Worm (Caenorhabditis elegans) whole organism, young adult: ENCODE results near the gene T10H9.1.
A peak's percentile ranks its signal among the peaks of the same experiment; 100 is the strongest.

Experiments used
- K12H6.12 ChIP-seq: fragments of 200-800 bp; sonication (Bioruptor generic); optimal IDR thresholded peaks from 2 replicates; lab custom pipeline; 2018; ENCODE audit warnings: mild to moderate bottlenecking, missing genetic modification characterization, missing compliant biosample characterization
- Y79H2A.3 ChIP-seq: fragments of 200-800 bp; sonication (Bioruptor generic); conservative IDR thresholded peaks from 2 replicates; pipeline ENCODE4 v1.3.6; 2022; ENCODE audit warnings: missing genetic modification reagents, missing genetic modification characterization, missing compliant biosample characterization
- attf-5 ChIP-seq: fragments of 200-800 bp; sonication (Bioruptor generic); optimal IDR thresholded peaks from 2 replicates; lab custom pipeline; 2018; ENCODE audit warnings: mild to moderate bottlenecking, missing genetic modification characterization, missing compliant biosample characterization
- cebp-1 ChIP-seq, 2 experiments: fragments of 200-800 bp in 1 of 2; sonication (Bioruptor generic) in 1 of 2; sonication (generic microtip) in 1 of 2; IDR thresholded peaks in 1 of 2; optimal IDR thresholded peaks in 1 of 2; 2 replicates each; pipeline versions ENCODE4 v1.3.6 to Lab custom; 2017 to 2022; ENCODE audit warnings: missing compliant biosample characterization in 2 of 2, missing genetic modification characterization in 2 of 2, mild to moderate bottlenecking in 1 of 2, missing genetic modification reagents in 1 of 2, moderate library complexity in 1 of 2
- ceh-100 ChIP-seq: fragments of 200-800 bp; sonication (Bioruptor generic); IDR thresholded peaks from 2 replicates; pipeline ENCODE4 v1.3.6; 2022; ENCODE audit warnings: missing genetic modification reagents, missing genetic modification characterization, missing compliant biosample characterization
- ceh-27 ChIP-seq: fragments of 200-800 bp; sonication (Bioruptor generic); optimal IDR thresholded peaks from 2 replicates; lab custom pipeline; 2018; ENCODE audit warnings: mild to moderate bottlenecking, missing genetic modification characterization, moderate library complexity, missing compliant biosample characterization
- ceh-91 ChIP-seq: fragments of 200-800 bp; sonication (Bioruptor generic); IDR thresholded peaks from 2 replicates; pipeline ENCODE4 v1.3.6; 2022; ENCODE audit warnings: missing genetic modification reagents, missing genetic modification characterization, missing compliant biosample characterization
- chd-7 ChIP-seq: sonication (generic microtip); optimal IDR thresholded peaks from 2 replicates; lab custom pipeline; 2016; ENCODE audit warnings: mild to moderate bottlenecking, missing genetic modification characterization, moderate library complexity, missing compliant biosample characterization
- dox-1 ChIP-seq: fragments of 200-800 bp; sonication (Bioruptor generic); IDR thresholded peaks from 2 replicates; pipeline ENCODE4 v1.3.6; 2022; ENCODE audit warnings: missing genetic modification reagents, missing genetic modification characterization, missing compliant biosample characterization
- egl-44 ChIP-seq: fragments of 200-800 bp; sonication (Bioruptor generic); IDR thresholded peaks from 2 replicates; pipeline ENCODE4 v1.3.6; 2022; ENCODE audit warnings: missing genetic modification reagents, missing genetic modification characterization, missing compliant biosample characterization
- egrh-3 ChIP-seq: fragments of 200-800 bp; sonication (Bioruptor generic); IDR thresholded peaks from 2 replicates; pipeline ENCODE4 v1.3.6; 2022; ENCODE audit warnings: missing genetic modification reagents, missing genetic modification characterization, missing compliant biosample characterization
- fkh-3 ChIP-seq: sonication (generic microtip); optimal IDR thresholded peaks from 2 replicates; lab custom pipeline; 2016; ENCODE audit warnings: mild to moderate bottlenecking, missing genetic modification characterization, missing compliant biosample characterization
- hmg-1.2 ChIP-seq: fragments of 200-800 bp; sonication (Bioruptor generic); IDR thresholded peaks from 2 replicates; pipeline ENCODE4 v1.3.6; 2022; ENCODE audit warnings: missing genetic modification reagents, missing genetic modification characterization, missing compliant biosample characterization
- hsf-1 ChIP-seq: fragments of 200-800 bp; sonication (Bioruptor generic); IDR thresholded peaks from 2 replicates; pipeline ENCODE4 v1.3.6; 2022; ENCODE audit warnings: missing genetic modification reagents, missing genetic modification characterization, missing compliant biosample characterization
- lag-1 ChIP-seq: fragments of 200-800 bp; sonication (Bioruptor generic); IDR thresholded peaks from 2 replicates; pipeline ENCODE4 v1.3.6; 2022; ENCODE audit warnings: missing genetic modification reagents, missing genetic modification characterization, missing compliant biosample characterization
- lin-40 ChIP-seq: sonication (generic microtip); optimal IDR thresholded peaks from 2 replicates; lab custom pipeline; 2016; ENCODE audit warnings: missing genetic modification characterization, mild to moderate bottlenecking, missing compliant biosample characterization, missing genotype, missing genetic modification reagents
- madf-10 ChIP-seq: sonication (generic microtip); optimal IDR thresholded peaks from 2 replicates; lab custom pipeline; 2016; ENCODE audit warnings: mild to moderate bottlenecking, missing genetic modification characterization, missing compliant biosample characterization
- mcd-1 ChIP-seq: fragments of 200-800 bp; sonication (Bioruptor generic); IDR thresholded peaks from 2 replicates; pipeline ENCODE4 v1.3.6; 2022; ENCODE audit warnings: missing genetic modification reagents, missing genetic modification characterization, missing compliant biosample characterization
- nfya-2 ChIP-seq: fragments of 200-800 bp; sonication (Bioruptor generic); IDR thresholded peaks from 2 replicates; pipeline ENCODE4 v1.3.6; 2022; ENCODE audit warnings: missing genetic modification reagents, missing genetic modification characterization, missing compliant biosample characterization
- nhr-120 ChIP-seq: fragments of 200-800 bp; sonication (Bioruptor generic); IDR thresholded peaks from 2 replicates; pipeline ENCODE4 v1.3.6; 2022; ENCODE audit warnings: missing genetic modification characterization, missing compliant biosample characterization
- nhr-80 ChIP-seq: sonication (generic microtip); optimal IDR thresholded peaks from 2 replicates; lab custom pipeline; 2016; ENCODE audit warnings: missing genetic modification characterization, missing compliant biosample characterization
- nhr-90 ChIP-seq: sonication (generic microtip); optimal IDR thresholded peaks from 2 replicates; lab custom pipeline; 2016; ENCODE audit warnings: missing genotype, mild to moderate bottlenecking, missing genetic modification characterization, missing compliant biosample characterization
- repo-1 ChIP-seq: sonication (generic microtip); optimal IDR thresholded peaks from 2 replicates; lab custom pipeline; 2017; ENCODE audit warnings: mild to moderate bottlenecking, missing genetic modification characterization, missing compliant biosample characterization
- rpc-1 ChIP-seq, 2 experiments: fragments of 150-350 bp in 1 of 2; sonication (generic microtip) in 1 of 2; optimal IDR thresholded peaks; 2 replicates each; lab custom pipeline; 2014 to 2018; ENCODE audit warnings: missing biosample characterization in 1 of 2, missing genetic modification characterization in 1 of 2, missing genetic modification reagents in 1 of 2, missing genotype in 1 of 2
- snpc-4 ChIP-seq, 5 experiments: fragments of 150-350 bp in 1 of 5; sonication (generic microtip) in 4 of 5; optimal IDR thresholded peaks; 2 replicates each; lab custom pipeline; 2014 to 2018; ENCODE audit warnings: missing genetic modification characterization in 5 of 5, missing biosample characterization in 3 of 5, antibody characterized with exemption in 2 of 5, mild to moderate bottlenecking in 2 of 5, missing compliant biosample characterization in 2 of 5, missing genotype in 2 of 5, moderate library complexity in 2 of 5, missing genetic modification reagents in 1 of 5
- somi-1 ChIP-seq: fragments of 200-800 bp; sonication (Bioruptor generic); optimal IDR thresholded peaks from 2 replicates; lab custom pipeline; 2018; ENCODE audit warnings: mild to moderate bottlenecking, missing genetic modification characterization, missing compliant biosample characterization
- tbp1 ChIP-seq: fragments of 200-800 bp; sonication (Bioruptor generic); optimal IDR thresholded peaks from 2 replicates; lab custom pipeline; 2018; ENCODE audit warnings: mild to moderate bottlenecking, missing genetic modification characterization, missing compliant biosample characterization
- tbx-9 ChIP-seq: sonication (generic microtip); optimal IDR thresholded peaks from 2 replicates; lab custom pipeline; 2016; ENCODE audit warnings: borderline replicate concordance, missing genetic modification characterization, inconsistent platforms, missing compliant biosample characterization
- zfh-2 ChIP-seq: fragments of 200-800 bp; sonication (Bioruptor generic); conservative IDR thresholded peaks from 2 replicates; pipeline ENCODE4 v1.3.6; 2022; ENCODE audit warnings: missing genetic modification reagents, missing genetic modification characterization, missing compliant biosample characterization
- ztf-22 ChIP-seq: fragments of 200-800 bp; sonication (Bioruptor generic); optimal IDR thresholded peaks from 2 replicates; lab custom pipeline; 2018; ENCODE audit warnings: mild to moderate bottlenecking, missing genetic modification characterization, moderate library complexity, missing compliant biosample characterization
- ztf-25 ChIP-seq: fragments of 200-800 bp; sonication (Bioruptor generic); IDR thresholded peaks from 2 replicates; pipeline ENCODE4 v1.3.6; 2022; ENCODE audit warnings: missing genetic modification reagents, missing genetic modification characterization, missing compliant biosample characterization
- ztf-26 ChIP-seq: sonication (generic microtip); optimal IDR thresholded peaks from 2 replicates; lab custom pipeline; 2017; ENCODE audit warnings: missing genetic modification characterization, missing compliant biosample characterization

Gene T10H9.1

DNA sequence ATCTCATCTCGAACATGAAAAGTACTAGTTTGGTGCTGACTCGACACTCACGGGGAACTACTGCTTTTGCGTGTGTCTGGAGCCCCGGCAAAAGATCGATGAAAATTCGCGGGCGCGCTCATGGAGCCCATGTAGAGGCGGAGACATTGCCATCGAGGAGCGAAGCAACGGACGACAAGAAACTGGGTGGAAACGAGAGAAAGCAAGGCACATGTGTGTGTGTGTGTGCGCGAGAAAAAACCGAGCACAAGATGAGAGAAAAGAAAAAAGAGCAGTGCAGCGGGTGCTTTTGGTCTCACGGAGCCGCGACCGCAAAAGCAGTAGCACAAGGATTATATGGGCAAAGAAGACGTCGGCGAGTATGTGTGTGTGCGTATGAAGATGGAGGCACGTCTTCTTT, 9.3 kb downstream of the T10H9.1 start:
- TF ChIP-seq zfh-2 (GFP tag; lab: Robert Waterston, UW) (peak; percentile 91), lin-40 (tag; lab: Kevin White, UChicago) (peak; percentile 6), hsf-1 (GFP tag; lab: Robert Waterston, UW) (no peak), K12H6.12 (tag; lab: Kevin White, UChicago) (peak; percentile 46), somi-1 (GFP tag; lab: Kevin White, UChicago) (peak; percentile 11), cebp-1 (GFP tag; IDR thresholded peaks at IDR 0.05; lab: Robert Waterston, UW) (no peak), cebp-1 (tag; optimal IDR thresholded peaks at IDR 0.05; lab: Kevin White, UChicago) (peak; percentile 64), chd-7 (tag; lab: Kevin White, UChicago) (peak; percentile 32), dox-1 (GFP tag; lab: Robert Waterston, UW) (peak; percentile 31; the same call in 1 of the 2 replicates), Y79H2A.3 (GFP tag; lab: Robert Waterston, UW) (no peak), attf-5 (GFP tag; lab: Kevin White, UChicago) (peak; percentile 28), ceh-100 (GFP tag; lab: Robert Waterston, UW) (no peak), egl-44 (GFP tag; lab: Robert Waterston, UW) (0 out of 2 replicates have a peak, but pooled peaks have one; percentile 21), egrh-3 (0 out of 2 replicates have a peak, but pooled peaks have one; percentile 12), snpc-4 (GFP tag; optimal IDR thresholded peaks at IDR 0.05; lab: Kevin White, UChicago) (no peak), snpc-4 (tag; optimal IDR thresholded peaks at IDR 0.05; lab: Kevin White, UChicago) (peak in 2 of 4 experiments; percentile 7 to 35), ztf-26 (no peak), mcd-1 (GFP tag; lab: Robert Waterston, UW) (peak; percentile 29; the same call in 1 of the 2 replicates), ceh-27 (peak; percentile 21), ceh-91 (GFP tag; lab: Robert Waterston, UW) (no peak), hmg-1.2 (peak; percentile 28; the same call in 1 of the 2 replicates), fkh-3 (no peak)

DNA sequence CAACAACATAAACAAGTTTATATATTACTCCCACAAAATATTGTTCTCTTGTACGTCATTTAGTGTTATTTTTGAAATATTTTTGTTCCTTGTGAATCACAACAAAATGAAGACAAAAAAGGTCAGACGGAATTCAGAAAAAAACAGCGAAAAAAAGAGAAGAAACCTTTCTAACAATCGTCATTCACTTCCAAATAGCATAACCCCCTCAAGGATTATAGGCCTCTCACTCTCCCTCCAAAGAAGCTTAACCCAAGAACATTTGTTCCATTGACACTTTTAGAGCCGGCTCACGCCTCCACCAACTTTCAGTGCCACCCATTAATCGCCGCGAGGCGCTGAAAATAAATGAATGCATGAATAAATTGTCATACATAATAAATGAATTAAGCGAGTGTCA, 10.1 kb downstream of the T10H9.1 start:
- no peak for TF ChIP-seq ztf-25 (GFP tag; lab: Robert Waterston, UW)

ce11 chrV:6661658-6662057, 12.2 kb downstream of the T10H9.1 start:
- TF ChIP-seq rpc-1 (optimal IDR thresholded peaks at IDR 0.05; lab: Kevin White, UChicago) (no peak), rpc-1 (tag; optimal IDR thresholded peaks at IDR 0.05; lab: Kevin White, UChicago) (no peak), hsf-1 (GFP tag; lab: Robert Waterston, UW) (0 out of 2 replicates have a peak, but pooled peaks have one; percentile 25), nfya-2 (GFP tag; lab: Robert Waterston, UW) (no peak), repo-1 (tag; lab: Kevin White, UChicago) (peak; percentile 23)
- TF ChIP-seq, all 124 proteins: peak for 2

DNA sequence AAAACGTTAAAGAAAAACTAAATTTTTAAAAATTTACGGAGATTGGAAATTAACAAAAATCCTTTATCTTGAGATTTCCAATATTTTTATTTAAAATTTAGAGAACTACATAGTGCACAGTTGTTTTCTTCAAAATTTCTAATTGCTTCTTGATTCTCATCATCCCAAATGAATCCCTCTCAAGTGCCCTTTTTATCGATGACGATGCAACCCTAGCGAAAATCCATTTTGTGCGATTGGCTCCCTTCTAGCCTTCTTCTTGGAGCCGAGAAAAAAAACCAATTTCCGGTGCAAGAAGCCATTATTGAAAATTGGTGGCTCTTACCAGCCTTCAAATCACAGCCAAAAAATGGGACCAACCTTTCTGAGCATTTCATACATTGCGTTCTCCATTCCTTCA, 13.1 kb downstream of the T10H9.1 start:
- TF ChIP-seq hmg-1.2, result 0 out of 2 replicates have a peak, but pooled peaks have one; percentile 16
- TF ChIP-seq nhr-80 (tag; lab: Kevin White, UChicago), result no peak

- TF ChIP-seq nhr-90 (tag; lab: Kevin White, UChicago) (no peak), lag-1 (no peak), dox-1 (GFP tag; lab: Robert Waterston, UW) (peak; percentile 19; the same call in 1 of the 2 replicates), nhr-120 (GFP tag; lab: Robert Waterston, UW) (no peak), tbp1 (GFP tag; lab: Kevin White, UChicago) (no peak), ztf-22 (peak; percentile 38), tbx-9 (tag; lab: Kevin White, UChicago) (no peak), K12H6.12 (tag; lab: Kevin White, UChicago) (no peak), nhr-80 (tag; lab: Kevin White, UChicago) (peak; percentile 82), madf-10 (tag; lab: Kevin White, UChicago) (no peak)
Observed at ce11 chrV:6665751-6666150, 16.3 kb downstream of the T10H9.1 start, which contains the start of gene pmp-5. Gene pmp-5, minus strand, starts transcription at chrV:6665813.
